Fruit fly (Drosophila melanogaster) whole organism, pupa: ENCODE results near the gene D.

Experiments
- CG34367 ChIP-seq: fragments of 200-800 bp; sonication (Bioruptor generic); optimal IDR thresholded peaks from 2 replicates; lab custom pipeline; 2018; ENCODE audit warnings: missing biosample characterization, mild to moderate bottlenecking, missing genetic modification characterization

Gene D

DNA sequence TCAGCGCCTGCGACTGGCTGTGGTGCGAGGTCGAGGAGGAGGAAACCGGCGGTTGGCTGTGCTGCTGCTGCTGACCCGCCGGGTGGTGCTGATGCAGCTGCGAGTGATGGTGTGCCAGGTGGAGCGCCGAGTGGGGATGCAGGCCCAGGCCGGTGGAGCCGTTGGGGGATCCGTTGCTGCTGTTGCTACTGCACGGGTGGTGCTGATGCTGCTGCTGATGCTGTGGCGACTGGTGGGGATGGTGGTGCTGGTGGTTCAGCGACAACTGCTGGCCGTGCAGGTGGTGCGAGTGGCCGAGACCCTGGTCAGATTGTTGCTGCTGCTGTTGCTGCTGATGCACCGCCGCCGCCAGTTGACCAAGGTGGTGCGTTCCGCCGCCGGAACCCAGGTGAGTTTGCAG is 52.8 kb downstream of the D start:
- TF ChIP-seq CG34367 (tag; lab: Kevin White, UChicago), result no peak
